Worm (Caenorhabditis elegans) whole organism, mixed stage, embryonic: ENCODE results near the gene tpra-1.

Experiments
- elt-3 ChIP-seq: fragments of 150-350 bp; optimal IDR thresholded peaks from 2 replicates; lab custom pipeline; 2014; ENCODE audit warnings: missing biosample characterization, missing genetic modification characterization
- pha-4 ChIP-seq: fragments of 150-350 bp; optimal IDR thresholded peaks from 2 replicates; lab custom pipeline; 2018; ENCODE audit warnings: missing biosample characterization, missing genetic modification reagents, missing genetic modification characterization

- no peak for TF ChIP-seq pha-4
- TF ChIP-seq elt-3 (tag; lab: Kevin White, UChicago) = no peak
These were observed at the start of gene tpra-1 for ce11 chrIV:8956189-8956588.
